Worm (Caenorhabditis elegans) whole organism, L2 larva: ENCODE results near the gene fbxa-176.

Experiments used
- R02D3.7 ChIP-seq: fragments of 150-350 bp; optimal IDR thresholded peaks from 2 replicates; lab custom pipeline; 2014; ENCODE audit warnings: missing biosample characterization, missing genetic modification characterization
- ama-1 ChIP-seq: fragments of 150-350 bp; optimal IDR thresholded peaks from 2 replicates; lab custom pipeline; 2018; ENCODE audit warnings: inconsistent platforms
- ceh-82 ChIP-seq: fragments of 150-350 bp; optimal IDR thresholded peaks from 2 replicates; lab custom pipeline; 2014; ENCODE audit warnings: missing biosample characterization, missing genetic modification characterization
- elt-3 ChIP-seq: sonication (generic microtip); optimal IDR thresholded peaks from 2 replicates; lab custom pipeline; 2017; ENCODE audit warnings: missing biosample characterization, missing genetic modification characterization
- fos-1 ChIP-seq: fragments of 150-350 bp; optimal IDR thresholded peaks from 2 replicates; lab custom pipeline; 2014; ENCODE audit warnings: missing biosample characterization, missing genetic modification characterization
- lin-13 ChIP-seq: fragments of 150-350 bp; optimal IDR thresholded peaks from 2 replicates; lab custom pipeline; 2014; ENCODE audit warnings: missing biosample characterization, missing genetic modification reagents, missing genetic modification characterization
- nhr-237 ChIP-seq: fragments of 150-350 bp; optimal IDR thresholded peaks from 2 replicates; lab custom pipeline; 2014; ENCODE audit warnings: missing biosample characterization, missing genetic modification characterization
- skn-1 ChIP-seq: sonication (generic microtip); optimal IDR thresholded peaks from 2 replicates; lab custom pipeline; 2017; ENCODE audit warnings: missing biosample characterization, missing genetic modification characterization
- sma-3 ChIP-seq: sonication (generic microtip); optimal IDR thresholded peaks from 2 replicates; lab custom pipeline; 2016; ENCODE audit warnings: missing genetic modification reagents, missing genetic modification characterization, missing compliant biosample characterization
- snpc-4 ChIP-seq: fragments of 150-350 bp; optimal IDR thresholded peaks from 2 replicates; lab custom pipeline; 2014; ENCODE audit warnings: missing biosample characterization, missing genetic modification characterization

ce11 chrV:17565903-17566302 lies 16.4 kb downstream of the fbxa-176 start, which contains the start of gene fbxa-171:
- TF ChIP-seq lin-13 (GFP tag; lab: Kevin White, UChicago) (no peak), elt-3 (tag; lab: Kevin White, UChicago) (no peak), ceh-82 (no peak), nhr-237 (tag; lab: Kevin White, UChicago) (no peak), skn-1 (tag; lab: Kevin White, UChicago) (no peak), fos-1 (tag; lab: Kevin White, UChicago) (no peak), R02D3.7 (tag; lab: Kevin White, UChicago) (no peak), sma-3 (GFP tag; lab: Kevin White, UChicago) (no peak), snpc-4 (tag; lab: Kevin White, UChicago) (no peak), ama-1 (lab: Kevin White, UChicago) (no peak)
